Worm (Caenorhabditis elegans): ENCODE data around the gene str-101.

str-101 gene

ce11 chrV:15719570-15719969 is 7.8 kb upstream of the str-101 start, which contains the start of gene Y6E2A.7:
Gene Y6E2A.7, plus strand, starts transcription at chrV:15719870.
- TF ChIP-seq nhr-2 (tag; optimal IDR thresholded peaks at IDR 0.05) (no peak), lin-13 (tag; optimal IDR thresholded peaks at IDR 0.05) (no peak), elt-3 (tag; optimal IDR thresholded peaks at IDR 0.05) (no peak), nhr-12 (tag; optimal IDR thresholded peaks at IDR 0.05) (no peak), drap-1 (GFP tag; optimal IDR thresholded peaks at IDR 0.05) (no peak), sem-2 (GFP tag; optimal IDR thresholded peaks at IDR 0.05) (no peak), mab-5 (tag; optimal IDR thresholded peaks at IDR 0.05) (no peak), sptf-1 (tag; optimal IDR thresholded peaks at IDR 0.05) (no peak), elt-1 (tag; optimal IDR thresholded peaks at IDR 0.05; ENCODE audit: borderline replicate concordance, insufficient read depth) (no peak)

DNA sequence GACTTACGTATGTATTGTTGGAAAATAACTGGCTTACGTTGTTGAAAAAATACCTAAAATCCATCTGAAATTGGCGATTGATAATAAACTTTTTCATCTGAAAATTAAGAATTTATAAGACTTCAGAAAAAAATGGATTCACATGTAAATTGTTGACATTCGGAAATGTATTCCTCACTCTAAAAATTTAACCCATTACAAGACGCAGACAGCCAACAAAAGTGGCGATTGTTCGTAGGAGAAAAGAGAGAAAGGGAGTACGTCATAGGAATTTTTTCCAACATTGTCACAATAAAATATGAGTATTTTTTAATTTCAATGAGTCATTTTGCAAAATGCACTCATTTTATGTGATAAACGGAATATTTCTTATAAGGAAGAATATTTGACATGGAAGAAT is 6.8 kb upstream of the str-101 start, which contains the start of gene Y6E2A.5:
Y6E2A.5 (minus strand) TSS at position 101 of the 400 bp plus-strand sequence.
- TF ChIP-seq nhr-76 (tag; optimal IDR thresholded peaks at IDR 0.05) (no peak), ztf-11 (tag; optimal IDR thresholded peaks at IDR 0.05) (no peak), unc-39 (tag; optimal IDR thresholded peaks at IDR 0.05) (no peak), lsy-2 (tag; optimal IDR thresholded peaks at IDR 0.05) (no peak), drap-1 (GFP tag; optimal IDR thresholded peaks at IDR 0.05) (no peak), nhr-12 (tag; optimal IDR thresholded peaks at IDR 0.05) (no peak)

ce11 chrV:15716679-15717078 is 4.9 kb upstream of the str-101 start, which contains the start of gene Y6E2A.4:
Gene Y6E2A.4, minus strand, starts transcription at chrV:15716779.
- no peak for TF ChIP-seq sem-2 (GFP tag; optimal IDR thresholded peaks at IDR 0.05)
- no peak for TF ChIP-seq mls-2 (tag; optimal IDR thresholded peaks at IDR 0.05)
- TF ChIP-seq lin-32 (GFP tag; optimal IDR thresholded peaks at IDR 0.05): no peak
- TF ChIP-seq unc-62 (GFP tag; optimal IDR thresholded peaks at IDR 0.05): no peak

ce11 chrV:15715636-15716035 is 3.8 kb upstream of the str-101 start:
- TF ChIP-seq lin-13 (tag; optimal IDR thresholded peaks at IDR 0.05) (no peak), elt-1 (tag; optimal IDR thresholded peaks at IDR 0.05; ENCODE audit: borderline replicate concordance, insufficient read depth) (no peak), ceh-83 (GFP tag; optimal IDR thresholded peaks at IDR 0.05) (no peak)

ce11 chrV:15712385-15712784 is 587 bp upstream of the str-101 start:
- TF ChIP-seq zip-8 (tag; optimal IDR thresholded peaks at IDR 0.05): no peak
- TF ChIP-seq mab-5 (tag; optimal IDR thresholded peaks at IDR 0.05): no peak
- TF ChIP-seq flh-1 (GFP tag; optimal IDR thresholded peaks at IDR 0.05): no peak
- TF ChIP-seq unc-62 (GFP tag; optimal IDR thresholded peaks at IDR 0.05): no peak
- TF ChIP-seq pha-4 (tag; optimal IDR thresholded peaks at IDR 0.05): no peak
- TF ChIP-seq sem-2 (GFP tag; optimal IDR thresholded peaks at IDR 0.05): no peak
- TF ChIP-seq ham-2 (GFP tag; optimal IDR thresholded peaks at IDR 0.05): no peak
- TF ChIP-seq nhr-2 (tag; optimal IDR thresholded peaks at IDR 0.05): no peak

- TF ChIP-seq lin-13 (tag; optimal IDR thresholded peaks at IDR 0.05) (no peak), sem-2 (GFP tag; optimal IDR thresholded peaks at IDR 0.05) (no peak), blmp-1 (tag; optimal IDR thresholded peaks at IDR 0.05) (no peak), tbx-8 (GFP tag; optimal IDR thresholded peaks at IDR 0.05) (no peak), unc-120 (tag; optimal IDR thresholded peaks at IDR 0.05; ENCODE audit: poor library complexity, severe bottlenecking) (no peak), mab-5 (tag; optimal IDR thresholded peaks at IDR 0.05) (no peak), sptf-1 (tag; optimal IDR thresholded peaks at IDR 0.05) (no peak), nhr-237 (tag; optimal IDR thresholded peaks at IDR 0.05) (no peak), mls-2 (tag; optimal IDR thresholded peaks at IDR 0.05) (no peak), nhr-76 (tag; optimal IDR thresholded peaks at IDR 0.05) (no peak), elt-1 (tag; optimal IDR thresholded peaks at IDR 0.05; ENCODE audit: borderline replicate concordance, insufficient read depth) (no peak), drap-1 (GFP tag; optimal IDR thresholded peaks at IDR 0.05) (no peak), flh-1 (GFP tag; optimal IDR thresholded peaks at IDR 0.05) (no peak)
Observed at ce11 chrV:15710401-15710800, 1.4 kb downstream of the str-101 start, which contains the start of gene Y6E2A.1. Gene Y6E2A.1, minus strand, starts transcription at chrV:15710501.

ce11 chrV:15707982-15708381 is 3.8 kb downstream of the str-101 start:
- TF ChIP-seq ceh-43 (GFP tag; optimal IDR thresholded peaks at IDR 0.05) (no peak), mls-2 (tag; optimal IDR thresholded peaks at IDR 0.05) (no peak), elt-3 (tag; optimal IDR thresholded peaks at IDR 0.05) (no peak), nhr-28 (tag; optimal IDR thresholded peaks at IDR 0.05) (no peak), hlh-1 (tag; optimal IDR thresholded peaks at IDR 0.05) (no peak), unc-39 (tag; optimal IDR thresholded peaks at IDR 0.05) (no peak), bed-3 (GFP tag; optimal IDR thresholded peaks at IDR 0.05) (no peak), ces-1 (GFP tag; optimal IDR thresholded peaks at IDR 0.05) (no peak), lsy-2 (tag; optimal IDR thresholded peaks at IDR 0.05) (no peak)

Data from whole organism, mixed stage, embryonic.